Fruit fly (Drosophila melanogaster) whole organism, prepupa: Measurements from ENCODE around the gene IRSp53.
A peak's percentile ranks its signal among the peaks of the same experiment; 100 is the strongest.

ENCODE experiments used
- CG11294 ChIP-seq: fragments of 200-800 bp; sonication (Bioruptor generic); IDR thresholded peaks from 2 replicates; pipeline ENCODE4 v1.3.6; 2022; ENCODE audit warnings: missing biosample characterization, missing genetic modification characterization
- CG32006 ChIP-seq: fragments of 200-800 bp; sonication (Bioruptor generic); optimal IDR thresholded peaks from 3 replicates; lab custom pipeline; 2017; ENCODE audit warnings: missing biosample characterization, mild to moderate bottlenecking, missing genetic modification characterization
- CG6854 ChIP-seq: fragments of 200-800 bp; sonication (Bioruptor generic); optimal IDR thresholded peaks from 2 replicates; lab custom pipeline; 2017; ENCODE audit warnings: missing biosample characterization, mild to moderate bottlenecking, missing genetic modification characterization
- CG8319 ChIP-seq: fragments of 200-800 bp; sonication (Bioruptor generic); optimal IDR thresholded peaks from 3 replicates; lab custom pipeline; 2016; ENCODE audit warnings: missing biosample characterization, missing genetic modification characterization
- CG8632 ChIP-seq: fragments of 200-800 bp; sonication (Bioruptor generic); optimal IDR thresholded peaks from 3 replicates; lab custom pipeline; 2016; ENCODE audit warnings: missing biosample characterization, missing genetic modification characterization
- Ets21C ChIP-seq: fragments of 200-800 bp; sonication (Bioruptor generic); optimal IDR thresholded peaks from 3 replicates; lab custom pipeline; 2016; ENCODE audit warnings: missing biosample characterization, missing genetic modification characterization
- Ets96B ChIP-seq: fragments of 200-800 bp; optimal IDR thresholded peaks from 2 replicates; lab custom pipeline; 2019; ENCODE audit warnings: missing biosample characterization, mild to moderate bottlenecking, missing genetic modification characterization, moderate library complexity
- Hr38 ChIP-seq: sonication (Bioruptor generic); optimal IDR thresholded peaks from 2 replicates; lab custom pipeline; 2016; ENCODE audit warnings: missing biosample characterization, missing genetic modification characterization
- Hr4 ChIP-seq: fragments of 200-800 bp; sonication (Bioruptor generic); optimal IDR thresholded peaks from 3 replicates; lab custom pipeline; 2016; ENCODE audit warnings: missing biosample characterization, missing genetic modification characterization
- OdsH ChIP-seq: fragments of 200-800 bp; sonication (Bioruptor generic); optimal IDR thresholded peaks from 3 replicates; lab custom pipeline; 2016; ENCODE audit warnings: missing biosample characterization, missing genetic modification characterization
- Smox ChIP-seq: fragments of 200-800 bp; sonication (Bioruptor generic); optimal IDR thresholded peaks from 3 replicates; lab custom pipeline; 2016; ENCODE audit warnings: missing biosample characterization, missing genetic modification characterization
- achi ChIP-seq: fragments of 200-800 bp; sonication (Bioruptor generic); optimal IDR thresholded peaks from 3 replicates; lab custom pipeline; 2016; ENCODE audit warnings: missing biosample characterization, missing genetic modification characterization
- acj6 ChIP-seq: fragments of 200-800 bp; sonication (Bioruptor generic); optimal IDR thresholded peaks from 3 replicates; lab custom pipeline; 2016; ENCODE audit warnings: missing biosample characterization, missing genetic modification characterization
- dac ChIP-seq: fragments of 200-800 bp; sonication (Bioruptor generic); optimal IDR thresholded peaks from 2 replicates; lab custom pipeline; 2017; ENCODE audit warnings: missing biosample characterization, mild to moderate bottlenecking, missing genetic modification characterization
- dsx ChIP-seq: fragments of 200-800 bp; optimal IDR thresholded peaks from 3 replicates; lab custom pipeline; 2019; ENCODE audit warnings: missing biosample characterization, mild to moderate bottlenecking, missing genetic modification characterization, moderate library complexity; ENCODE audit not compliant: poor library complexity, severe bottlenecking
- esn ChIP-seq: fragments of 200-800 bp; sonication (Bioruptor generic); optimal IDR thresholded peaks from 2 replicates; lab custom pipeline; 2016; ENCODE audit warnings: missing biosample characterization, mild to moderate bottlenecking, missing genetic modification characterization, moderate library complexity
- net ChIP-seq: fragments of 200-800 bp; sonication (Bioruptor generic); optimal IDR thresholded peaks from 3 replicates; lab custom pipeline; 2016; ENCODE audit warnings: missing biosample characterization, missing genetic modification characterization
- pdm3 ChIP-seq: fragments of 200-800 bp; sonication (Bioruptor generic); optimal IDR thresholded peaks from 3 replicates; lab custom pipeline; 2016; ENCODE audit warnings: missing biosample characterization, missing genetic modification characterization
- ss ChIP-seq, 2 experiments: fragments of 200-800 bp; sonication (Bioruptor generic); optimal IDR thresholded peaks; 2 replicates in 1 of 2; 3 replicates in 1 of 2; lab custom pipeline; 2017 to 2018; ENCODE audit warnings: mild to moderate bottlenecking in 2 of 2, missing biosample characterization in 2 of 2, missing genetic modification characterization in 2 of 2, moderate library complexity in 1 of 2
- svp ChIP-seq: fragments of 200-800 bp; sonication (Bioruptor generic); peaks from one replicate; lab custom pipeline; 2016; ENCODE audit warnings: missing biosample characterization, missing genetic modification characterization
- topi ChIP-seq: fragments of 200-800 bp; sonication (Bioruptor generic); optimal IDR thresholded peaks from 3 replicates; lab custom pipeline; 2016; ENCODE audit warnings: missing biosample characterization, missing genetic modification characterization

The IRSp53 gene

dm6 chr3L:11210517-11210916, 74.7 kb downstream of the IRSp53 start, which contains the start of the genes Ube3a and CG7600 (continued):
- TF ChIP-seq CG8319 (no peak), svp (GFP tag; lab: Kevin White, UChicago) (no peak), OdsH (GFP tag; lab: Kevin White, UChicago) (no peak), Ets21C (GFP tag; lab: Kevin White, UChicago) (no peak), CG6854 (GFP tag; lab: Kevin White, UChicago) (peak; percentile 61), acj6 (GFP tag; lab: Kevin White, UChicago) (peak; percentile 11), CG32006 (peak; percentile 15), Hr38 (GFP tag; lab: Kevin White, UChicago) (no peak), topi (GFP tag; lab: Kevin White, UChicago) (peak; percentile 51), CG8632 (GFP tag; lab: Kevin White, UChicago) (no peak), Hr4 (GFP tag; lab: Kevin White, UChicago) (no peak), CG11294 (GFP tag; lab: Robert Waterston, UW) (no peak; the same call in 1 of the 2 replicates), Smox (GFP tag; lab: Kevin White, UChicago) (no peak), dsx (GFP tag; lab: Kevin White, UChicago) (peak; percentile 22), Ets96B (tag; lab: Kevin White, UChicago) (peak; percentile 28), net (GFP tag; lab: Kevin White, UChicago) (no peak), esn (GFP tag; lab: Kevin White, UChicago) (peak; percentile 59), dac (GFP tag; lab: Kevin White, UChicago) (peak; percentile 13), ss (GFP tag; optimal IDR thresholded peaks at IDR 0.05; lab: Kevin White, UChicago) (peak in 1 of 2 experiments; percentile 55), achi (no peak), pdm3 (no peak)
- TF ChIP-seq, all 60 proteins: peak for 22
